Worm (Caenorhabditis elegans): ENCODE data around the gene Y113G7A.12.

DNA sequence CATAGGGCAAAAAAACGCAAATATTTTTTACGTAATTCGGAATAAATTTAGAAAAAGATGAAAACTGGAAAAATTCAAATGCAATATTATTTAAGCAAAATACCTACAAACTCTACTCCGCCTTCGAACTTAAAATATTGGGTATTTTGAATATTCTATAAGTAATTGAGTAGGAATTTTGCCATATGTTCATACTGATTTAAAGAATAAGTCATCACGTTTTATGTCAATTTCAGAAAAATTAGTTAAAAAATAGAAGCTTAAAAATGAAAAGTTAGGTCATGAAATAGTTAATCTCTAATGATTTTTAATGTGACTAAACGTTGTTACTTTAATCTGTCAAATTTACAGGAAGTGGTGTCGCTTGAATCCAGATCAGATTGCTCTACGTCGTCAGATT lies 9.0 kb downstream of the Y113G7A.12 start, which contains the start of gene F19B2.7:
- TF ChIP-seq dao-5 (tag; optimal IDR thresholded peaks at IDR 0.05) (no peak), him-1 (tag; optimal IDR thresholded peaks at IDR 0.05) (no peak), W03F9.2 (tag; optimal IDR thresholded peaks at IDR 0.05) (no peak)

Measured in whole organism, L4/young adult.